Worm (Caenorhabditis elegans) whole organism, early embryonic: Measurements from ENCODE around the gene mask-1.

Experiments used
- ama-1 ChIP-seq: fragments of 150-350 bp; optimal IDR thresholded peaks from 2 replicates; lab custom pipeline; 2014
- ets-7 ChIP-seq: sonication (generic microtip); optimal IDR thresholded peaks from 2 replicates; lab custom pipeline; 2016; ENCODE audit warnings: missing genotype, missing genetic modification characterization, missing compliant biosample characterization
- sea-1 ChIP-seq: fragments of 200-800 bp; sonication (Bioruptor generic); conservative IDR thresholded peaks from 2 replicates; pipeline ENCODE4 v1.3.6; 2022; ENCODE audit warnings: missing genetic modification characterization, missing compliant biosample characterization
- tbx-37 ChIP-seq: fragments of 200-800 bp; sonication (Bioruptor generic); conservative IDR thresholded peaks from 2 replicates; pipeline ENCODE4 v1.3.6; 2022; ENCODE audit warnings: missing genetic modification reagents, missing genetic modification characterization, missing compliant biosample characterization

- TF ChIP-seq ets-7 (tag; lab: Kevin White, UChicago) (no peak), sea-1 (no peak), tbx-37 (GFP tag; lab: Robert Waterston, UW) (no peak), ama-1 (lab: Kevin White, UChicago) (no peak)
These were observed 8.7 kb upstream of the mask-1 start, which contains the start of gene sir-2.1 for ce11 chrIV:10366018-10366417.
